Worm (Caenorhabditis elegans) whole organism, early embryonic: ENCODE results near the gene W03D2.9.

Source experiments
- B0310.2 ChIP-seq: sonication (generic microtip); optimal IDR thresholded peaks from 2 replicates; lab custom pipeline; 2016; ENCODE audit warnings: mild to moderate bottlenecking, missing genetic modification characterization, missing compliant biosample characterization
- F13C5.2 ChIP-seq: sonication (generic microtip); optimal IDR thresholded peaks from 2 replicates; lab custom pipeline; 2017; ENCODE audit warnings: mild to moderate bottlenecking, missing genetic modification characterization, inconsistent platforms, missing compliant biosample characterization
- aly-1 ChIP-seq: sonication (generic microtip); optimal IDR thresholded peaks from 2 replicates; lab custom pipeline; 2016; ENCODE audit warnings: missing genetic modification characterization, missing compliant biosample characterization
- ama-1 ChIP-seq: fragments of 150-350 bp; optimal IDR thresholded peaks from 2 replicates; lab custom pipeline; 2014
- ceh-13 ChIP-seq: fragments of 200-800 bp; sonication (Bioruptor generic); optimal IDR thresholded peaks from 2 replicates; lab custom pipeline; 2018; ENCODE audit warnings: mild to moderate bottlenecking, missing genetic modification characterization, missing compliant biosample characterization
- ceh-36 ChIP-seq: sonication (generic microtip); optimal IDR thresholded peaks from 2 replicates; lab custom pipeline; 2016; ENCODE audit warnings: missing genetic modification characterization, inconsistent platforms, missing compliant biosample characterization
- ets-7 ChIP-seq: sonication (generic microtip); optimal IDR thresholded peaks from 2 replicates; lab custom pipeline; 2016; ENCODE audit warnings: missing genotype, missing genetic modification characterization, missing compliant biosample characterization
- flt-1 ChIP-seq: fragments of 200-800 bp; sonication (Bioruptor generic); IDR thresholded peaks from 2 replicates; pipeline ENCODE4 v1.3.6; 2022; ENCODE audit warnings: missing genetic modification characterization, missing compliant biosample characterization
- hmbx-1 ChIP-seq: sonication (generic microtip); optimal IDR thresholded peaks from 2 replicates; lab custom pipeline; 2016; ENCODE audit warnings: mild to moderate bottlenecking, missing genetic modification characterization, missing compliant biosample characterization
- hmg-4 ChIP-seq: fragments of 200-800 bp; sonication (Bioruptor generic); optimal IDR thresholded peaks from 2 replicates; lab custom pipeline; 2018; ENCODE audit warnings: mild to moderate bottlenecking, missing genetic modification characterization, missing compliant biosample characterization
- hnd-1 ChIP-seq: sonication (generic microtip); optimal IDR thresholded peaks from 2 replicates; lab custom pipeline; 2016; ENCODE audit warnings: missing genetic modification characterization, missing compliant biosample characterization
- pes-1 ChIP-seq: fragments of 200-800 bp; sonication (Bioruptor generic); IDR thresholded peaks from 2 replicates; pipeline ENCODE4 v1.3.6; 2022; ENCODE audit warnings: missing genetic modification reagents, missing genetic modification characterization, missing compliant biosample characterization
- scrt-1 ChIP-seq: fragments of 200-800 bp; sonication (Bioruptor generic); IDR thresholded peaks from 2 replicates; pipeline ENCODE4 v1.3.6; 2022; ENCODE audit warnings: missing genetic modification characterization, missing compliant biosample characterization
- sea-1 ChIP-seq: fragments of 200-800 bp; sonication (Bioruptor generic); conservative IDR thresholded peaks from 2 replicates; pipeline ENCODE4 v1.3.6; 2022; ENCODE audit warnings: missing genetic modification characterization, missing compliant biosample characterization
- tbx-11 ChIP-seq: fragments of 200-800 bp; sonication (Bioruptor generic); IDR thresholded peaks from 2 replicates; pipeline ENCODE4 v1.3.6; 2022; ENCODE audit warnings: missing genetic modification characterization, missing compliant biosample characterization
- tbx-37 ChIP-seq: fragments of 200-800 bp; sonication (Bioruptor generic); conservative IDR thresholded peaks from 2 replicates; pipeline ENCODE4 v1.3.6; 2022; ENCODE audit warnings: missing genetic modification reagents, missing genetic modification characterization, missing compliant biosample characterization
- tra-4 ChIP-seq: sonication (generic microtip); optimal IDR thresholded peaks from 2 replicates; lab custom pipeline; 2017; ENCODE audit warnings: missing genetic modification characterization, missing compliant biosample characterization

W03D2.9 gene

DNA sequence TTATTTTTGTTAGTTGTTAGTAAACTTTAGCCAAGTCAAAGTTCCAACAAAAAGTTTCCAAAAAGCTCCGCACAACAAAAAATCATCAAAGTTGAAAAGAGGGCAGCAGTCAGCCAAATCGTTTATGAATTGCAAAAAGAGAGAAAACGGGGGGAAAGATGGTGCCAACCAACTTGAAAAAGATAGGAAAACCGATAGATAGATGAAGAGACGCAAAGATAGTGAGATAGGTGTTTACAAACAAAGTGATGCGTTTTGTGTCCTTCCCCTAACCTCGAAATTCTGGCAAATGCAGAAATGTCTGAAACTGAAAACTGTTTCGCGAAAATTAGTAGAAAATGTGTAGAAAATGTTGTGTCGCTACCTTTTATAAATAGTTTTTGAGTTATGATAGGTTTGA lies 41.0 kb downstream of the W03D2.9 start:
- TF ChIP-seq pes-1 (GFP tag; lab: Robert Waterston, UW), result no peak
- no peak for TF ChIP-seq hmbx-1
- no peak for TF ChIP-seq B0310.2 (tag; lab: Kevin White, UChicago)
- no peak for TF ChIP-seq tbx-11 (GFP tag; lab: Robert Waterston, UW)
- TF ChIP-seq F13C5.2 (tag; lab: Kevin White, UChicago), result no peak
- no peak for TF ChIP-seq hnd-1 (tag; lab: Kevin White, UChicago)
- no peak for TF ChIP-seq ets-7
- no peak for TF ChIP-seq sea-1 (GFP tag; lab: Robert Waterston, UW)
- no peak for TF ChIP-seq flt-1 (GFP tag; lab: Robert Waterston, UW)
- no peak for TF ChIP-seq hmg-4 (GFP tag; lab: Kevin White, UChicago)
- no peak for TF ChIP-seq tra-4 (tag; lab: Kevin White, UChicago)
- TF ChIP-seq ama-1 (lab: Kevin White, UChicago), result no peak
- no peak for TF ChIP-seq scrt-1 (GFP tag; lab: Robert Waterston, UW)
- TF ChIP-seq ceh-13 (GFP tag; lab: Kevin White, UChicago), result no peak
- no peak for TF ChIP-seq tbx-37 (GFP tag; lab: Robert Waterston, UW)
- no peak for TF ChIP-seq ceh-36 (tag; lab: Kevin White, UChicago)
- TF ChIP-seq aly-1 (tag; lab: Kevin White, UChicago), result no peak

DNA sequence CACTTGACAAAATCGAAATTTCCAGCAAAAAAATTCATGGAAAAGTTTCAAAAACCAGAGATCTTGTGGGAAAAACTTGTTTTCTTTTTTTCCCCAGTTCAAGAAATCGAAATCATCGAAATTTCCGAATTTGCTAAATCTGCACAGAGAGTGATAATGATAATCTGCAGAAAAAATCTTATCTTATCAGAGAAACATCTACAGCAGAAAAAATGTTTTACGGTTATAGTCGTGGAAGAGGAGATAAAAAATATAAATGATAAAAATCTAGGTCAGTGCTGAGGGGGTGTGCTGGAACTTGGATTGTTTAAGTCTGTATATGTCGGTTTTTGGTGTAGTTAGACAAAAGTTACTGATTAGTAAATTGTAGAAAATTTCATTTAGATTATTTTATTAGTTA lies 42.2 kb downstream of the W03D2.9 start:
- TF ChIP-seq hmbx-1 (no peak), F13C5.2 (tag; lab: Kevin White, UChicago) (no peak), tra-4 (tag; lab: Kevin White, UChicago) (no peak), ets-7 (no peak), sea-1 (GFP tag; lab: Robert Waterston, UW) (no peak), ceh-13 (GFP tag; lab: Kevin White, UChicago) (no peak), ceh-36 (tag; lab: Kevin White, UChicago) (no peak)

DNA sequence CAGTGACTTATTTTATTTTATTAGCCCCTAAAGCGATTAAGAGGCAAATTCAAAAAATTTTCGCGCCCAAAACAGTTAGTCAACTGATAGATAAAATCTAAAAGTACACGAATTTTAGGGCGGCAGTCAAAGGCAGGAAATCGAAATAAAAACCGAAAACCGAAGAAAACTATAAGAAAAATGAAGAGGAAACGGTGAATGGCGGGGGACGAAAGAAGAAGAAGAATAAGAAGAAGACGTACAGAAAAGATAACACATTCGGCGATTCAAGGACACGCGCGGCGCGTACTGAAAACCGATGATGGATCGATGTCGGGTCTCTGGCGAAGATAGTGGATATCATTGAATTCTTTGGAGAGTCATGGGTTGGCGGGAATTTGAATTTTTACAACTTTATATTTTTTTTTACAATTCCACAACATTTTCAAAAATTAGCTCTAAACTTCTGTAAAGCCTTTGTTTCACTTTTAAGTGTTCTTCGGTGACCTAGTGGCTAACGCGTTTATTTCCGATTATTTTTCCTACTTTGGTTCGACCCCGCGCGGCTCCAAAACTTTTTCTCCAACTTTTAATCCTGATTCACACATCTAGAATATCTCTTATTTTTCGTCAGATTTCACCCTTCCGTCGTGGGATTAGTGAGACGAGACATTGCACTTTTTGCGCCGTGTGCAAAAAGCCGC lies 43.5 kb downstream of the W03D2.9 start:
- TF ChIP-seq ceh-13 (GFP tag; lab: Kevin White, UChicago) (no peak), hmg-4 (GFP tag; lab: Kevin White, UChicago) (no peak), scrt-1 (GFP tag; lab: Robert Waterston, UW) (no peak), pes-1 (GFP tag; lab: Robert Waterston, UW) (no peak), tbx-37 (GFP tag; lab: Robert Waterston, UW) (no peak), hmbx-1 (no peak), F13C5.2 (tag; lab: Kevin White, UChicago) (no peak), hnd-1 (tag; lab: Kevin White, UChicago) (no peak), ets-7 (no peak)

DNA sequence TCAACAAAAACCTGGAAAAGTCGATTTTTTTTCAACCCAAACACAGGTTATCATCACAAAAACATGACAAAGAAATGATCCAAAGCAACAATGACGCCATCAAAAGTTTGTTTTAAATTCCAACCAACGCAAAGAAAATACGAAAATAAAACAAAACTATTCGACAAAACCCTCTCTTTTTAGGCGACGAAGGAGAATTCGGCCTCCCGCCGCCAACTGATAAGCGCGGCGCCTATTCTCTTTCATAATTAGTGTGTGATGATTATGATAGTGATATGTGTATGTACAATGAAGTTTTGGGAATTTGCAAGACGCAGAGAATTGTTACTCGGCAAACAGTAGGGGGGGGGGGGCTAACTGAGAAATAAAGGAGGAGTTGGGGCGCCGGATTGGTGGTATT lies 45.2 kb downstream of the W03D2.9 start:
- TF ChIP-seq sea-1 (GFP tag; lab: Robert Waterston, UW) (no peak), hmg-4 (GFP tag; lab: Kevin White, UChicago) (no peak), tbx-37 (GFP tag; lab: Robert Waterston, UW) (no peak), ets-7 (no peak), hmbx-1 (no peak), tra-4 (tag; lab: Kevin White, UChicago) (no peak), pes-1 (GFP tag; lab: Robert Waterston, UW) (no peak), scrt-1 (GFP tag; lab: Robert Waterston, UW) (no peak), flt-1 (GFP tag; lab: Robert Waterston, UW) (no peak), F13C5.2 (tag; lab: Kevin White, UChicago) (no peak), ceh-36 (tag; lab: Kevin White, UChicago) (no peak), ceh-13 (GFP tag; lab: Kevin White, UChicago) (no peak), aly-1 (tag; lab: Kevin White, UChicago) (no peak), ama-1 (lab: Kevin White, UChicago) (no peak), tbx-11 (GFP tag; lab: Robert Waterston, UW) (no peak), hnd-1 (tag; lab: Kevin White, UChicago) (no peak), B0310.2 (tag; lab: Kevin White, UChicago) (no peak)

DNA sequence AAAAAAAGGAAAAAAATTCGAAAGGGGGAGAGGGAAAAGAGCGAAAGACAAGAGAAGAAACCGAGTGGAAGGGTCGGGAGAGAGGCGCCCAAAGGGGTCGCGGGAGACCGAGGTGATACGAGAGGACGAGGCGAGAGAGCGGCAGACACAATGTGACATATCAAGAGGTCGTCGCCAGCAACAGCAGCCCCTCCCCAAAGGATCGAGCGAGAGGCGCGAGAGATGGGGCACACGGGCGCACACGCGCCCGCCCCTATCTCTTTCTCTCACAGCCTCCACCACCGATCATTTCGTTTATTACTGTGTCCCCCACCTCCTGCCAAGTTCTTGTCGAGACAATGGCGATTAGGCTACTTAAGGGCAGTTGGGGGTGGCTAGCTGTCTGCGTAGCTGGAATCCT lies 46.3 kb downstream of the W03D2.9 start:
- TF ChIP-seq hnd-1 (tag; lab: Kevin White, UChicago) (no peak), tbx-37 (GFP tag; lab: Robert Waterston, UW) (no peak), ets-7 (no peak), aly-1 (tag; lab: Kevin White, UChicago) (peak; percentile 39), tbx-11 (GFP tag; lab: Robert Waterston, UW) (no peak), ceh-13 (GFP tag; lab: Kevin White, UChicago) (no peak), hmbx-1 (no peak), B0310.2 (tag; lab: Kevin White, UChicago) (no peak)

DNA sequence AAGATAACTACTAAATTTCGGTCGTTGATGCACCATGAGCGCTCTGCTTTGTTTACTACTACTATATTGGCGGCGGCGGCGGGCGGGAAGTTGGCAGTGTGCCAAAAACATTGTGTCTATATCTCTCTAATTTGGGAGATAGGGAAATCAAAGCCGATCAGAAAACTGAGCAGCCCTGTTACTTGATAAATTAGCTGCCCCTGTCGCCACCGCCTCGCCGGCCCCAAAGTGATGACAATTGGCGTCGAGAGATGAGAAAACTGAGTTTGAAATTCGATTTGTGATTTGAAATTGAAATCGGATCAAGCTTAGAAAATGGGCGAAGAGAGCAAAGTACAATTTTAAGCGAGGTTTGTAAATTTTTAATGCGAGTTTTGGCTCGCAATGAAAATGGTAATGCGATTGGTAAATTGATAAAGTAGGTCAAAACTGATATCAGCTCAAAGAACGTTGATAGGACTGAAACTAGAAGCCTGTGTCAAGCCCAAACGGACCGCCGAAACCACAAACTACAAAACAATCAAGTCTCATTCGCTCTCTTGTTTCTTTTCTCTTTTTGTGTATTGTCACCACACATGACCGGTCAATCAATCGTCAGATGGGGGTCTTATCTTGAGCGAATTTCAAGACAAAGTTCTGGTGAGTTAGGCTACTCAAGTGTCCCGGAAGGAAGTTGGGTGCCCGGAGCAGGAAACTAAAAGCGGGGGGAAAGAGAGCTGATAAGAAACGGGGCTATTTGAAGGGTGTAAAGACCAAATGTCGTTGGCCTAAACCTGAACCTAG lies 47.2 kb downstream of the W03D2.9 start:
- no peak for TF ChIP-seq aly-1 (tag; lab: Kevin White, UChicago)
- TF ChIP-seq tra-4 (tag; lab: Kevin White, UChicago), result no peak
- no peak for TF ChIP-seq B0310.2 (tag; lab: Kevin White, UChicago)
- TF ChIP-seq hmg-4 (GFP tag; lab: Kevin White, UChicago), result no peak
- TF ChIP-seq hmbx-1, result no peak
- no peak for TF ChIP-seq tbx-37 (GFP tag; lab: Robert Waterston, UW)
- no peak for TF ChIP-seq hnd-1 (tag; lab: Kevin White, UChicago)
- TF ChIP-seq F13C5.2 (tag; lab: Kevin White, UChicago), result no peak
- no peak for TF ChIP-seq flt-1 (GFP tag; lab: Robert Waterston, UW)
- no peak for TF ChIP-seq pes-1 (GFP tag; lab: Robert Waterston, UW)
- TF ChIP-seq ceh-36 (tag; lab: Kevin White, UChicago), result no peak
